Worm (Caenorhabditis elegans) whole organism, young adult: ENCODE measurements around the gene sre-5.
A peak's percentile ranks its signal among the peaks of the same experiment; 100 is the strongest.

Experiments used
- F39B2.1 ChIP-seq: fragments of 200-800 bp; sonication (Bioruptor generic); IDR thresholded peaks from 2 replicates; pipeline ENCODE4 v1.3.6; 2022; ENCODE audit warnings: missing genetic modification reagents, missing genetic modification characterization, missing compliant biosample characterization
- F52B5.7 ChIP-seq: sonication (generic microtip); optimal IDR thresholded peaks from 2 replicates; lab custom pipeline; 2016; ENCODE audit warnings: mild to moderate bottlenecking, missing genetic modification characterization, missing compliant biosample characterization
- T07F8.4 ChIP-seq: sonication (generic microtip); optimal IDR thresholded peaks from 2 replicates; lab custom pipeline; 2016; ENCODE audit warnings: mild to moderate bottlenecking, missing genetic modification characterization, moderate library complexity, missing compliant biosample characterization
- Y67H2A.10 ChIP-seq: fragments of 200-800 bp; sonication (Bioruptor generic); conservative IDR thresholded peaks from 2 replicates; pipeline ENCODE4 v1.3.6; 2022; ENCODE audit warnings: missing genetic modification reagents, missing genetic modification characterization, missing compliant biosample characterization
- athp-1 ChIP-seq: sonication (generic microtip); optimal IDR thresholded peaks from 2 replicates; lab custom pipeline; 2017; ENCODE audit warnings: mild to moderate bottlenecking, missing genetic modification characterization, missing compliant biosample characterization
- ccch-3 ChIP-seq: fragments of 200-800 bp; sonication (Bioruptor generic); optimal IDR thresholded peaks from 2 replicates; lab custom pipeline; 2018; ENCODE audit warnings: mild to moderate bottlenecking, missing genetic modification characterization, missing compliant biosample characterization
- cebp-2 ChIP-seq: fragments of 200-800 bp; sonication (Bioruptor generic); IDR thresholded peaks from 2 replicates; pipeline ENCODE4 v1.3.6; 2022; ENCODE audit warnings: missing genetic modification characterization, missing compliant biosample characterization
- ceh-79 ChIP-seq: sonication (generic microtip); optimal IDR thresholded peaks from 2 replicates; lab custom pipeline; 2017; ENCODE audit warnings: mild to moderate bottlenecking, missing genetic modification characterization, missing compliant biosample characterization
- chd-7 ChIP-seq: sonication (generic microtip); optimal IDR thresholded peaks from 2 replicates; lab custom pipeline; 2016; ENCODE audit warnings: mild to moderate bottlenecking, missing genetic modification characterization, moderate library complexity, missing compliant biosample characterization
- egl-18 ChIP-seq: fragments of 200-800 bp; sonication (Bioruptor generic); IDR thresholded peaks from 2 replicates; pipeline ENCODE4 v1.3.6; 2022; ENCODE audit warnings: missing genetic modification reagents, missing genetic modification characterization, missing compliant biosample characterization
- egrh-3 ChIP-seq: fragments of 200-800 bp; sonication (Bioruptor generic); IDR thresholded peaks from 2 replicates; pipeline ENCODE4 v1.3.6; 2022; ENCODE audit warnings: missing genetic modification reagents, missing genetic modification characterization, missing compliant biosample characterization
- fkh-3 ChIP-seq: sonication (generic microtip); optimal IDR thresholded peaks from 2 replicates; lab custom pipeline; 2016; ENCODE audit warnings: mild to moderate bottlenecking, missing genetic modification characterization, missing compliant biosample characterization
- hlh-12 ChIP-seq: sonication (generic microtip); optimal IDR thresholded peaks from 2 replicates; lab custom pipeline; 2016; ENCODE audit warnings: missing genetic modification characterization, missing compliant biosample characterization
- hmg-1.2 ChIP-seq: fragments of 200-800 bp; sonication (Bioruptor generic); IDR thresholded peaks from 2 replicates; pipeline ENCODE4 v1.3.6; 2022; ENCODE audit warnings: missing genetic modification reagents, missing genetic modification characterization, missing compliant biosample characterization
- let-607 ChIP-seq, 2 experiments: fragments of 200-800 bp in 1 of 2; sonication (Bioruptor generic) in 1 of 2; sonication (generic microtip) in 1 of 2; optimal IDR thresholded peaks; 2 replicates each; lab custom pipeline; 2016 to 2018; ENCODE audit warnings: mild to moderate bottlenecking in 2 of 2, missing compliant biosample characterization in 2 of 2, missing genetic modification characterization in 2 of 2, moderate library complexity in 2 of 2, missing genotype in 1 of 2
- lin-35 ChIP-seq, 3 experiments: fragments of 150-350 bp in 2 of 3; sonication (generic microtip) in 1 of 3; optimal IDR thresholded peaks; 2 replicates each; lab custom pipeline; 2014 to 2018; ENCODE audit warnings: missing biosample characterization in 3 of 3, missing genetic modification characterization in 3 of 3, missing genetic modification reagents in 3 of 3
- lir-1 ChIP-seq: fragments of 200-800 bp; sonication (Bioruptor generic); conservative IDR thresholded peaks from 2 replicates; pipeline ENCODE4 v1.3.6; 2022; ENCODE audit warnings: missing genetic modification reagents, missing genetic modification characterization, missing compliant biosample characterization
- lsl-1 ChIP-seq: fragments of 200-800 bp; sonication (Bioruptor generic); optimal IDR thresholded peaks from 2 replicates; lab custom pipeline; 2018; ENCODE audit warnings: mild to moderate bottlenecking, missing genetic modification characterization, moderate library complexity, missing compliant biosample characterization
- lsy-27 ChIP-seq: sonication (generic microtip); optimal IDR thresholded peaks from 2 replicates; lab custom pipeline; 2017; ENCODE audit warnings: missing genetic modification characterization, mild to moderate bottlenecking, missing compliant biosample characterization, antibody characterized with exemption, missing genotype, borderline replicate concordance; ENCODE audit not compliant: insufficient read depth
- madf-6 ChIP-seq: fragments of 200-800 bp; sonication (Bioruptor generic); IDR thresholded peaks from 2 replicates; pipeline ENCODE4 v1.3.6; 2022; ENCODE audit warnings: missing genetic modification reagents, missing genetic modification characterization, missing compliant biosample characterization
- madf-8 ChIP-seq: fragments of 200-800 bp; sonication (Bioruptor generic); conservative IDR thresholded peaks from 2 replicates; pipeline ENCODE4 v1.3.6; 2022; ENCODE audit warnings: missing genetic modification reagents, missing genetic modification characterization, missing compliant biosample characterization
- mel-28 ChIP-seq: sonication (generic microtip); optimal IDR thresholded peaks from 2 replicates; lab custom pipeline; 2016; ENCODE audit warnings: borderline replicate concordance, mild to moderate bottlenecking, missing genetic modification characterization, missing compliant biosample characterization
- nfya-2 ChIP-seq: fragments of 200-800 bp; sonication (Bioruptor generic); IDR thresholded peaks from 2 replicates; pipeline ENCODE4 v1.3.6; 2022; ENCODE audit warnings: missing genetic modification reagents, missing genetic modification characterization, missing compliant biosample characterization
- nhr-27 ChIP-seq: fragments of 200-800 bp; sonication (Bioruptor generic); optimal IDR thresholded peaks from 2 replicates; lab custom pipeline; 2018; ENCODE audit warnings: mild to moderate bottlenecking, missing genetic modification characterization, moderate library complexity, missing compliant biosample characterization
- pbrm-1 ChIP-seq: fragments of 200-800 bp; sonication (Bioruptor generic); IDR thresholded peaks from 2 replicates; pipeline ENCODE4 v1.3.6; 2022; ENCODE audit warnings: missing genetic modification reagents, missing genetic modification characterization, missing compliant biosample characterization
- rcor-1 ChIP-seq: fragments of 200-800 bp; sonication (Bioruptor generic); IDR thresholded peaks from 2 replicates; pipeline ENCODE4 v1.3.6; 2022; ENCODE audit warnings: missing genetic modification reagents, missing genetic modification characterization, missing compliant biosample characterization
- rec-8 ChIP-seq, 2 experiments: sonication (generic microtip); optimal IDR thresholded peaks; 2 replicates each; lab custom pipeline; 2016; ENCODE audit warnings: mild to moderate bottlenecking in 2 of 2, missing genetic modification characterization in 2 of 2, missing genetic modification reagents in 2 of 2, missing genotype in 2 of 2, missing biosample characterization in 1 of 2, missing compliant biosample characterization in 1 of 2, moderate library complexity in 1 of 2
- repo-1 ChIP-seq: sonication (generic microtip); optimal IDR thresholded peaks from 2 replicates; lab custom pipeline; 2017; ENCODE audit warnings: mild to moderate bottlenecking, missing genetic modification characterization, missing compliant biosample characterization
- sea-2 ChIP-seq: fragments of 200-800 bp; sonication (Bioruptor generic); IDR thresholded peaks from 2 replicates; pipeline ENCODE4 v1.3.6; 2022; ENCODE audit warnings: missing genetic modification characterization, missing compliant biosample characterization
- snpc-1.1 ChIP-seq: sonication (generic microtip); optimal IDR thresholded peaks from 2 replicates; lab custom pipeline; 2017; ENCODE audit warnings: missing genetic modification characterization, mild to moderate bottlenecking, missing compliant biosample characterization, antibody characterized with exemption, moderate library complexity, missing genotype, missing genetic modification reagents; ENCODE audit not compliant: insufficient read depth
- tbp1 ChIP-seq: fragments of 200-800 bp; sonication (Bioruptor generic); optimal IDR thresholded peaks from 2 replicates; lab custom pipeline; 2018; ENCODE audit warnings: mild to moderate bottlenecking, missing genetic modification characterization, missing compliant biosample characterization
- tbx-9 ChIP-seq: sonication (generic microtip); optimal IDR thresholded peaks from 2 replicates; lab custom pipeline; 2016; ENCODE audit warnings: borderline replicate concordance, missing genetic modification characterization, inconsistent platforms, missing compliant biosample characterization
- tlf-1 ChIP-seq: fragments of 200-800 bp; sonication (Bioruptor generic); optimal IDR thresholded peaks from 2 replicates; lab custom pipeline; 2018; ENCODE audit warnings: mild to moderate bottlenecking, missing genetic modification characterization, missing compliant biosample characterization
- zim-3 ChIP-seq: sonication (generic microtip); optimal IDR thresholded peaks from 2 replicates; lab custom pipeline; 2017; ENCODE audit warnings: mild to moderate bottlenecking, missing genetic modification characterization, moderate library complexity, missing compliant biosample characterization
- ztf-26 ChIP-seq: sonication (generic microtip); optimal IDR thresholded peaks from 2 replicates; lab custom pipeline; 2017; ENCODE audit warnings: missing genetic modification characterization, missing compliant biosample characterization
- ztf-28 ChIP-seq: fragments of 200-800 bp; sonication (Bioruptor generic); IDR thresholded peaks from 2 replicates; pipeline ENCODE4 v1.3.6; 2022; ENCODE audit warnings: missing genetic modification reagents, missing genetic modification characterization, missing compliant biosample characterization
- ztf-6 ChIP-seq: fragments of 200-800 bp; sonication (Bioruptor generic); IDR thresholded peaks from 2 replicates; pipeline ENCODE4 v1.3.6; 2022; ENCODE audit warnings: missing genetic modification reagents, missing genetic modification characterization, missing compliant biosample characterization

sre-5 gene

ce11 chrIV:3551777-3552462 lies 13.1 kb upstream of the sre-5 start (continued):
- TF ChIP-seq let-607 (tag; optimal IDR thresholded peaks at IDR 0.05; lab: Kevin White, UChicago) (peak in 1 of 2 experiments; percentile 25), hlh-12 (tag; lab: Kevin White, UChicago) (peak; percentile 0), athp-1 (tag; lab: Kevin White, UChicago) (peak; percentile 73), chd-7 (tag; lab: Kevin White, UChicago) (peak; percentile 59), ceh-79 (tag; lab: Kevin White, UChicago) (peak; percentile 0), snpc-1.1 (tag; lab: Kevin White, UChicago) (peak; percentile 28)
- TF ChIP-seq, all 124 proteins: peak for 55

ce11 chrIV:3552933-3553332 lies 12.1 kb upstream of the sre-5 start:
- TF ChIP-seq ztf-28 (GFP tag; lab: Robert Waterston, UW) = no peak
- TF ChIP-seq tbx-9 (tag; lab: Kevin White, UChicago) = no peak
- no peak for TF ChIP-seq egl-18 (GFP tag; lab: Robert Waterston, UW)
- no peak for TF ChIP-seq lir-1 (GFP tag; lab: Robert Waterston, UW)
- no peak for TF ChIP-seq F52B5.7 (tag; lab: Kevin White, UChicago)
- no peak for TF ChIP-seq nfya-2 (GFP tag; lab: Robert Waterston, UW)
- TF ChIP-seq mel-28 = no peak
- TF ChIP-seq ztf-26 (tag; lab: Kevin White, UChicago) = no peak
- no peak for TF ChIP-seq zim-3 (tag; lab: Kevin White, UChicago)
- no peak for TF ChIP-seq F39B2.1 (GFP tag; lab: Robert Waterston, UW)
- no peak for TF ChIP-seq ztf-6 (GFP tag; lab: Robert Waterston, UW)
- no peak for TF ChIP-seq lsl-1 (GFP tag; lab: Kevin White, UChicago)
- no peak for TF ChIP-seq lsy-27
- no peak for TF ChIP-seq sea-2
- TF ChIP-seq lin-35 (GFP tag; optimal IDR thresholded peaks at IDR 0.05; lab: Kevin White, UChicago) = no peak
- TF ChIP-seq Y67H2A.10 (GFP tag; lab: Robert Waterston, UW) = no peak
- no peak for TF ChIP-seq cebp-2 (GFP tag; lab: Robert Waterston, UW)
- no peak for TF ChIP-seq T07F8.4 (tag; lab: Kevin White, UChicago)
- no peak for TF ChIP-seq nhr-27 (tag; lab: Kevin White, UChicago)
- TF ChIP-seq, all 124 proteins: peak for 0

ce11 chrIV:3557331-3557730 lies 7.7 kb upstream of the sre-5 start, which contains the start of gene osm-9:
Gene osm-9 (minus strand): TSS chrIV:3557431.
- TF ChIP-seq fkh-3 (tag; lab: Kevin White, UChicago) (no peak), tlf-1 (GFP tag; lab: Kevin White, UChicago) (no peak), egrh-3 (GFP tag; lab: Robert Waterston, UW) (no peak), ccch-3 (GFP tag; lab: Kevin White, UChicago) (no peak), lir-1 (GFP tag; lab: Robert Waterston, UW) (no peak), repo-1 (no peak), hmg-1.2 (no peak), pbrm-1 (GFP tag; lab: Robert Waterston, UW) (no peak), madf-8 (GFP tag; lab: Robert Waterston, UW) (no peak), tbp1 (GFP tag; lab: Kevin White, UChicago) (no peak), rec-8 (tag; optimal IDR thresholded peaks at IDR 0.05; lab: Kevin White, UChicago) (no peak), madf-6 (GFP tag; lab: Robert Waterston, UW) (no peak), rcor-1 (GFP tag; lab: Robert Waterston, UW) (no peak), mel-28 (no peak)
